Worm (Caenorhabditis elegans): ENCODE results near the gene ttr-10.

DNA sequence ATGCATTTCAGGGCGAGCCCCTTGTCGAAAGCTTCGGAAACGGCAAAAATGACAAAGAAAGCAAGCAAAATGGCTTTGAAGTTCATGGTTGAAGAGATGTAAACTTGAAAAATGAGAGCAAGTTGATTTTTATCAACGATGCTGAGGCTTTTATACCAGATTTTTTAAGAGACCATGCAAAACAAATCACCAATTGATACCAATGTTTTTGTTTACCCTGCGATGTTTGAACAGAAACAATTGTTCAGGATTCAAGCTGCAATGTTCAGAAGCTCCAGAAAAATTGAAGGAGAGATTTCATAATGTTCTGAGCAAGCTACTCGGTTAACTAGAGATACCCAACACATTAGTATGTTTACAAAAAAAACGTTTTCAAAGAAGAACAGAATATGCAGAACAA is 31.4 kb downstream of the ttr-10 start, which contains the start of gene C54F6.15:
- TF ChIP-seq nhr-25 (tag; optimal IDR thresholded peaks at IDR 0.05): no peak
- no peak for TF ChIP-seq nhr-237 (tag; optimal IDR thresholded peaks at IDR 0.05)
- TF ChIP-seq unc-62 (GFP tag; optimal IDR thresholded peaks at IDR 0.05): no peak
- no peak for TF ChIP-seq blmp-1 (tag; optimal IDR thresholded peaks at IDR 0.05; ENCODE audit: insufficient read depth)
- no peak for TF ChIP-seq aly-2 (tag; optimal IDR thresholded peaks at IDR 0.05)
- no peak for TF ChIP-seq ama-1 (optimal IDR thresholded peaks at IDR 0.05)
- TF ChIP-seq fos-1 (tag; optimal IDR thresholded peaks at IDR 0.05): no peak

Data from whole organism, L2 larva.